Fruit fly (Drosophila melanogaster) whole organism, adult: ENCODE measurements around the gene BigH1.

ENCODE experiments used
- CG11617 ChIP-seq: fragments of 200-800 bp; sonication (Bioruptor generic); optimal IDR thresholded peaks from 2 replicates; lab custom pipeline; 2017; ENCODE audit warnings: mild to moderate bottlenecking, missing biosample characterization, missing genetic modification reagents, missing genetic modification characterization
- CG12768 ChIP-seq: fragments of 200-800 bp; sonication (Bioruptor generic); optimal IDR thresholded peaks from 2 replicates; lab custom pipeline; 2017; ENCODE audit warnings: missing biosample characterization, missing genetic modification characterization, mild to moderate bottlenecking, moderate library complexity, missing genetic modification reagents
- CG14711 ChIP-seq: fragments of 200-800 bp; sonication (Bioruptor generic); optimal IDR thresholded peaks from 2 replicates; lab custom pipeline; 2018; ENCODE audit warnings: missing biosample characterization, mild to moderate bottlenecking, missing genetic modification characterization, moderate library complexity
- CG1620 ChIP-seq: fragments of 200-800 bp; sonication (Bioruptor generic); optimal IDR thresholded peaks from 2 replicates; lab custom pipeline; 2016; ENCODE audit warnings: missing biosample characterization, missing genetic modification characterization
- CG33017 ChIP-seq: fragments of 200-800 bp; sonication (Bioruptor generic); optimal IDR thresholded peaks from 2 replicates; lab custom pipeline; 2018; ENCODE audit warnings: missing biosample characterization, mild to moderate bottlenecking, missing genetic modification characterization, moderate library complexity
- Crg-1 ChIP-seq: fragments of 200-800 bp; sonication (Bioruptor generic); optimal IDR thresholded peaks from 2 replicates; lab custom pipeline; 2016; ENCODE audit warnings: missing biosample characterization, missing genetic modification characterization
- cnc ChIP-seq, 2 experiments: fragments of >200 bp; optimal IDR thresholded peaks; 2 replicates each; lab custom pipeline; 2017
- kay ChIP-seq: fragments of 200-800 bp; sonication (Bioruptor generic); peaks from one replicate; lab custom pipeline; 2016; ENCODE audit warnings: missing biosample characterization, missing genetic modification characterization, borderline replicate concordance
- pad ChIP-seq: fragments of 200-800 bp; sonication (Bioruptor generic); optimal IDR thresholded peaks from 3 replicates; lab custom pipeline; 2017; ENCODE audit warnings: missing biosample characterization, missing genetic modification characterization, mild to moderate bottlenecking, moderate library complexity, missing genetic modification reagents
- tj ChIP-seq: fragments of 200-800 bp; sonication (Bioruptor generic); optimal IDR thresholded peaks from 3 replicates; lab custom pipeline; 2017; ENCODE audit warnings: missing biosample characterization, mild to moderate bottlenecking, missing genetic modification characterization, moderate library complexity
- toe ChIP-seq: fragments of 200-800 bp; sonication (Bioruptor generic); optimal IDR thresholded peaks from 2 replicates; lab custom pipeline; 2016; ENCODE audit warnings: missing biosample characterization, missing genetic modification characterization

DNA sequence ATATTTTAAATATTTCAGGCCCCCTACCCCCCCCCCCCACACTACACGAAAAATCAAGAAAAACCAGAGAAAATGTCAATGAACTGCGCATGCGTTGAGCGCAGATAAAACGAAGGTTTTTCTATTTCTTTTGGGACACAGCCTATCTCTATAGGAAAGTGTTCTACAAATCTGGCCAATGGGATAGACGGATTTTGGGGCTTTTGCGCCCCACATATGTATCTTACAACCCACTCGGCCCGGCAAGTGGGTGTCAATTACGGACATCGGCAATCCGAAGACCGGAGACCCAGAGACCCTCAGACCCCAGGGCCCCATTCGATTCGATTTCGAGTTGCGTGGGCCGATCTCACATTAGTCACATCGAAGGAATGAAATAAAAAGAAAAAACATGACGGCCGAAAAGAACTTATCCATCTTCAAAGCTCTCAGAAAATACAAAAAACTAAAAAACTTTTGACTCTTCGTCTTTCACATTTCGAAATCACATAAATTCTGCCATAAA lies 46.3 kb downstream of the BigH1 start:
- no peak for TF ChIP-seq cnc (optimal IDR thresholded peaks at IDR 0.05; lab: Kevin White, UChicago)
- no peak for TF ChIP-seq CG11617 (GFP tag; lab: Kevin White, UChicago)
- no peak for TF ChIP-seq CG14711 (tag; lab: Kevin White, UChicago)
- TF ChIP-seq CG33017, result no peak
- TF ChIP-seq CG1620 (GFP tag; lab: Kevin White, UChicago), result no peak
- TF ChIP-seq Crg-1 (GFP tag; lab: Kevin White, UChicago), result no peak
- TF ChIP-seq pad (GFP tag; lab: Kevin White, UChicago), result no peak
- TF ChIP-seq tj (GFP tag; lab: Kevin White, UChicago), result no peak
- no peak for TF ChIP-seq kay
- no peak for TF ChIP-seq CG12768 (GFP tag; lab: Kevin White, UChicago)
- TF ChIP-seq toe, result no peak
